Fruit fly (Drosophila melanogaster): ENCODE data around the gene CG1116.
A peak's percentile ranks its signal among the peaks of the same experiment; 100 is the strongest.

CG1116 gene

DNA sequence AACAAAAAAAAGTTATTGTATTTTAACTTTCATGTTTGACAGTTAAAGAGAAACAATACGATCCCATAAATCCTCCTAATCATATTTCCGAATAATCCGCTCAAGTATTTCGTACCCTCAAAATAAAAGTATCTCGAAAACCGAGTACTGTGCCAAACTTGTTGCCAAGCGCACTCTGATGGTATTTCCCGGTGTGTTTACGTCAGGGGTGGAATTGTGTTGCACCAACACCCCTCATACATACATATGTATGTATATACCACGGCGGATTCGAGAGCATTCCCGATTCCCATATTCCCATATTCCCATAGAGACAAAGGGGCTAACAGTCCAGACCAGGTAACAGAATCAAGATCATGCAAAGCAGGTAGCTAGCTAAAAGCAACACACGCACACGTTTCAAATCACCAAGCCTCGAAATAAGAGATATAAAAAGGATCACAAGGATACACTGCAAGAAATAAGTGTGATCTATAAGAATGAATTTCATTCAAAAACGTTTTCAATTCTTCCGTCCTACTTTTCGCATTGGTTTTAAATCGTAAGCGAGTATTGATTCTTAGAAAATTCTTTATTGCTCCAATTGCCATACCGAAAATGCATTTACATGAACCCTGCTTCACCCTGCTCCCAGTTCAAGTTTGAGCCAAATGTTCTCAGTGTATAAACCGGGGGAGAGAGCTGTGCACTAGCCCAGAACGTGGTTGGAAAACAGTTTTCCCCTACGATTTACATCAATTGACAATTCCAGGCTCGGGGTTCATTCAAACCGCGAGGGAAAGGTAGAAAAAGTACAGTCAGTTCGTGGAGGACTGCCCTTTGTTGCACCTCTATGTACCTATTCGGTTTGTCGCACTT lies 7.3 kb upstream of the CG1116 start (continued):
- TF ChIP-seq kni (GFP tag; optimal IDR thresholded peaks at IDR 0.05) (peak; percentile 97), Ptx1 (GFP tag; IDR thresholded peaks at IDR 0.05) (peak; percentile 28; the same call in 1 of the 2 replicates), CG15601 (tag; optimal IDR thresholded peaks at IDR 0.05) (peak; percentile 65), CG1647 (GFP tag; optimal IDR thresholded peaks at IDR 0.05) (peak; percentile 51), CG6689 (GFP tag; IDR thresholded peaks at IDR 0.05) (peak; percentile 78), Hmr (GFP tag; optimal IDR thresholded peaks at IDR 0.05) (no peak), Drgx (GFP tag; IDR thresholded peaks at IDR 0.05) (peak; percentile 38; the same call in 1 of the 2 replicates), Gsc (GFP tag; IDR thresholded peaks at IDR 0.05) (peak; percentile 56; the same call in 1 of the 2 replicates), sna (GFP tag; IDR thresholded peaks at IDR 0.05; ENCODE audit: partially characterized antibody) (no peak), CG13624 (GFP tag; optimal IDR thresholded peaks at IDR 0.05) (peak; percentile 58), Sry-β (GFP tag; optimal IDR thresholded peaks at IDR 0.05) (peak; percentile 19), CG13894 (tag; optimal IDR thresholded peaks at IDR 0.05) (no peak), zfh1 (GFP tag; IDR thresholded peaks at IDR 0.05) (peak; percentile 92), Chrac-16 (GFP tag; optimal IDR thresholded peaks at IDR 0.05) (peak; percentile 84)

DNA sequence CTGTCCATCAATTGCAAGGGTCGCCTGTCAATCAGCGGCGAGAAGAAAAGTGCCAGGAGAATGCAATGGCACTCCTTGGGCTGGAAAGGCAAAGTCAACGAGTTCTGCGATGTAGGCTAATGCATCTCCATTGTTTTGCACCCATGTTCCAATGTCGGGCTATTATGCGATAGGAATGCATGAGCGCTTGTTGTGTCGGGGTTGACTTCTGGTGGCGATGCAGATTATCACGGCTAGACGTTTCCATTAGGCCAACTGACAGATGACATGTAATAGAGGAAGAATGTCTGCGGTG lies 6.8 kb upstream of the CG1116 start:
- TF ChIP-seq D (optimal IDR thresholded peaks at IDR 0.05) (peak; percentile 87), D (GFP tag; optimal IDR thresholded peaks at IDR 0.05) (no peak), tll (GFP tag; optimal IDR thresholded peaks at IDR 0.05) (peak in 1 of 2 experiments; percentile 87), zen (tag; optimal IDR thresholded peaks at IDR 0.05) (peak; percentile 11), hth (optimal IDR thresholded peaks at IDR 0.05) (peak; percentile 41), ranshi (GFP tag; IDR thresholded peaks at IDR 0.05) (no peak)

DNA sequence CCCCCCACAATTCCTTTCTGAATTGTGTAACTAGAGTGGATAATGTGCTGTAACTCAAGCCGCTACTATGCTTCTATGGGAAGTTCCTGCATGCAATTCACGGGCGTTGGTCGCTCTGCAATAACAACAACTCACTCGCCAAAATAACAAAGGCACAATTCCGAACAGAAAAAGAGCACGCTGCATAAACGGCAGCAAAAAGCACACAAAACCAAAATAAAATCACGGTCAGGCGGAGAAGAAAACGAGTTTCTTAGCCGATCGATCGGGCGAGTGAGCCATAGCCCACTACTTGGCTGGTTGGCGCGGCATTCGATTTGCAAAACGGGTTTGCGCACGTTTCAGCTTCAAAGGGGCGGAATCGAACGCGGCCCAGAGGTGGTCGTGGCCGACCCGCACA lies 6.1 kb upstream of the CG1116 start:
- TF ChIP-seq CG10274 (GFP tag; optimal IDR thresholded peaks at IDR 0.05) (no peak), her (GFP tag; optimal IDR thresholded peaks at IDR 0.05) (no peak), Neu2 (GFP tag; optimal IDR thresholded peaks at IDR 0.05; ENCODE audit: borderline replicate concordance) (no peak), cwo (GFP tag; optimal IDR thresholded peaks at IDR 0.05) (peak; percentile 37), CG17328 (GFP tag; IDR thresholded peaks at IDR 0.05) (0 out of 2 replicates have a peak, but pooled peaks have one; percentile 34), grn (GFP tag; optimal IDR thresholded peaks at IDR 0.05) (no peak), Mes4 (GFP tag; optimal IDR thresholded peaks at IDR 0.05) (no peak), onecut (GFP tag; IDR thresholded peaks at IDR 0.05) (peak; percentile 67), CG15601 (tag; optimal IDR thresholded peaks at IDR 0.05) (no peak), ewg (GFP tag; optimal IDR thresholded peaks at IDR 0.05) (no peak), CG2712 (tag; optimal IDR thresholded peaks at IDR 0.05) (no peak), dan (GFP tag; IDR thresholded peaks at IDR 0.05) (no peak), CG11560 (tag; IDR thresholded peaks at IDR 0.05) (no peak), HmgD (GFP tag; optimal IDR thresholded peaks at IDR 0.05) (no peak), BEAF-32 (GFP tag; optimal IDR thresholded peaks at IDR 0.05) (no peak), CG9215 (GFP tag; IDR thresholded peaks at IDR 0.05) (no peak), Ets65A (GFP tag) (peak; percentile 62), CG5180 (GFP tag; optimal IDR thresholded peaks at IDR 0.05) (no peak), CoRest (tag; optimal IDR thresholded peaks at IDR 0.05) (no peak), nom (GFP tag; optimal IDR thresholded peaks at IDR 0.05) (peak; percentile 58), CG8944 (GFP tag; optimal IDR thresholded peaks at IDR 0.05) (no peak), cg (GFP tag; optimal IDR thresholded peaks at IDR 0.05) (no peak), CG33213 (GFP tag; optimal IDR thresholded peaks at IDR 0.05) (no peak), fd102C (GFP tag; optimal IDR thresholded peaks at IDR 0.05) (no peak), sob (GFP tag; IDR thresholded peaks at IDR 0.05) (no peak), fd96Cb (tag; optimal IDR thresholded peaks at IDR 0.05) (no peak), CG12769 (tag; optimal IDR thresholded peaks at IDR 0.05) (peak; percentile 38), sd (tag; optimal IDR thresholded peaks at IDR 0.05) (no peak), Rfx (GFP tag; IDR thresholded peaks at IDR 0.05) (no peak)
